Fruit fly (Drosophila melanogaster) whole organism, embryonic: ENCODE measurements around the gene CG1172.

ENCODE experiments used
- Asciz ChIP-seq: fragments of 200-800 bp; sonication (Bioruptor generic); optimal IDR thresholded peaks from 2 replicates; lab custom pipeline; 2017; ENCODE audit warnings: missing biosample characterization, mild to moderate bottlenecking, missing genetic modification characterization, missing genetic modification reagents
- CG10431 ChIP-seq: fragments of 200-800 bp; sonication (Bioruptor generic); optimal IDR thresholded peaks from 3 replicates; lab custom pipeline; 2018; ENCODE audit warnings: missing biosample characterization, mild to moderate bottlenecking, missing genetic modification characterization
- CG10462 ChIP-seq: fragments of 200-800 bp; sonication (Bioruptor generic); optimal IDR thresholded peaks from 2 replicates; lab custom pipeline; 2016; ENCODE audit warnings: missing biosample characterization, missing genetic modification characterization
- CG11456 ChIP-seq: fragments of 200-800 bp; sonication (Bioruptor generic); IDR thresholded peaks from 3 replicates; pipeline ENCODE4 v1.3.6; 2022; ENCODE audit warnings: missing biosample characterization, missing genetic modification characterization
- CG11695 ChIP-seq: fragments of 200-800 bp; sonication (Bioruptor generic); IDR thresholded peaks from 3 replicates; pipeline ENCODE4 v1.3.6; 2022; ENCODE audit warnings: missing biosample characterization, missing genetic modification characterization
- CG12659 ChIP-seq: fragments of 200-800 bp; sonication (Bioruptor generic); optimal IDR thresholded peaks from 3 replicates; lab custom pipeline; 2017; ENCODE audit warnings: mild to moderate bottlenecking, missing biosample characterization, missing genetic modification reagents, missing genetic modification characterization
- CG1529 ChIP-seq: fragments of 200-800 bp; sonication (Bioruptor generic); optimal IDR thresholded peaks from 3 replicates; lab custom pipeline; 2018; ENCODE audit warnings: missing biosample characterization, missing genetic modification characterization
- CG15696 ChIP-seq: fragments of 200-800 bp; sonication (Bioruptor generic); optimal IDR thresholded peaks from 2 replicates; lab custom pipeline; 2019; ENCODE audit warnings: missing biosample characterization, mild to moderate bottlenecking, missing genetic modification characterization, moderate library complexity
- CG16815 ChIP-seq: fragments of 200-800 bp; sonication (Bioruptor generic); optimal IDR thresholded peaks from 3 replicates; lab custom pipeline; 2017; ENCODE audit warnings: missing biosample characterization, mild to moderate bottlenecking, missing genetic modification characterization
- CG17328 ChIP-seq: fragments of 200-800 bp; sonication (Bioruptor generic); IDR thresholded peaks from 2 replicates; pipeline ENCODE4 v1.3.6; 2022; ENCODE audit warnings: missing biosample characterization, missing genetic modification characterization
- CG17361 ChIP-seq: fragments of 200-800 bp; sonication (Bioruptor generic); IDR thresholded peaks from 3 replicates; pipeline ENCODE4 v1.3.6; 2022; ENCODE audit warnings: missing biosample characterization, missing genetic modification characterization
- CG2129 ChIP-seq: fragments of 200-800 bp; sonication (Bioruptor generic); IDR thresholded peaks from 2 replicates; pipeline ENCODE4 v1.3.6; 2022; ENCODE audit warnings: missing biosample characterization, missing genetic modification characterization; ENCODE audit not compliant: partially characterized antibody
- CG3838 ChIP-seq: fragments of 200-800 bp; sonication (Bioruptor generic); optimal IDR thresholded peaks from 3 replicates; lab custom pipeline; 2016; ENCODE audit warnings: missing biosample characterization, missing genetic modification characterization
- CG5245 ChIP-seq: fragments of 200-800 bp; sonication (Bioruptor generic); optimal IDR thresholded peaks from 3 replicates; lab custom pipeline; 2016; ENCODE audit warnings: missing biosample characterization, missing genetic modification characterization
- CG8388 ChIP-seq: fragments of 200-800 bp; sonication (Bioruptor generic); optimal IDR thresholded peaks from 2 replicates; lab custom pipeline; 2019; ENCODE audit warnings: missing biosample characterization, mild to moderate bottlenecking, missing genetic modification characterization, moderate library complexity
- CG9609 ChIP-seq: fragments of 200-800 bp; sonication (Bioruptor generic); optimal IDR thresholded peaks from 3 replicates; lab custom pipeline; 2016; ENCODE audit warnings: missing biosample characterization, missing genetic modification characterization
- CoRest ChIP-seq: fragments of 200-800 bp; sonication (Bioruptor generic); optimal IDR thresholded peaks from 3 replicates; lab custom pipeline; 2018; ENCODE audit warnings: missing biosample characterization, mild to moderate bottlenecking, missing genetic modification characterization, moderate library complexity
- Dip3 ChIP-seq: fragments of 200-800 bp; sonication (Bioruptor generic); optimal IDR thresholded peaks from 3 replicates; lab custom pipeline; 2016; ENCODE audit warnings: missing biosample characterization, missing genetic modification characterization
- Fer2 ChIP-seq: fragments of 200-800 bp; sonication (Bioruptor generic); optimal IDR thresholded peaks from 2 replicates; lab custom pipeline; 2018; ENCODE audit warnings: missing biosample characterization, mild to moderate bottlenecking, missing genetic modification characterization, moderate library complexity
- Hand ChIP-seq: fragments of 200-800 bp; sonication (Bioruptor generic); optimal IDR thresholded peaks from 2 replicates; lab custom pipeline; 2017; ENCODE audit warnings: mild to moderate bottlenecking, missing biosample characterization, missing genetic modification reagents, missing genetic modification characterization
- Kr ChIP-seq: fragments of 200-800 bp; sonication (Bioruptor generic); optimal IDR thresholded peaks from 2 replicates; lab custom pipeline; 2017; ENCODE audit warnings: missing biosample characterization, mild to moderate bottlenecking, missing genetic modification characterization
- Lim3 ChIP-seq: fragments of 200-800 bp; sonication (Bioruptor generic); IDR thresholded peaks from 2 replicates; pipeline ENCODE4 v1.3.6; 2022; ENCODE audit warnings: missing biosample characterization, missing genetic modification characterization
- Lpt ChIP-seq: fragments of >200 bp; optimal IDR thresholded peaks from 2 replicates; lab custom pipeline; 2018; ENCODE audit warnings: missing biosample characterization, missing genetic modification characterization
- MBD-R2 ChIP-seq: fragments of 200-800 bp; sonication (Bioruptor generic); IDR thresholded peaks from 2 replicates; pipeline ENCODE4 v1.3.6; 2022; ENCODE audit warnings: missing biosample characterization, missing genetic modification characterization
- MTF-1 ChIP-seq: fragments of 200-800 bp; sonication (Bioruptor generic); optimal IDR thresholded peaks from 2 replicates; lab custom pipeline; 2018; ENCODE audit warnings: missing biosample characterization, mild to moderate bottlenecking, missing genetic modification characterization, borderline replicate concordance
- Poxn ChIP-seq: fragments of 200-800 bp; sonication (Bioruptor generic); IDR thresholded peaks from 2 replicates; pipeline ENCODE4 v1.3.6; 2022; ENCODE audit warnings: missing biosample characterization, missing genetic modification characterization
- Stat92E ChIP-seq, 3 experiments: fragments of >200 bp in 2 of 3; fragments of 200-800 bp in 1 of 3; sonication (Bioruptor generic) in 1 of 3; optimal IDR thresholded peaks; 2 replicates each; lab custom pipeline; 2017 to 2019; ENCODE audit warnings: missing biosample characterization in 3 of 3, missing genetic modification characterization in 3 of 3, mild to moderate bottlenecking in 1 of 3, moderate library complexity in 1 of 3
- al ChIP-seq: fragments of 200-800 bp; sonication (Bioruptor generic); IDR thresholded peaks from 2 replicates; pipeline ENCODE4 v1.3.6; 2022; ENCODE audit warnings: missing biosample characterization, missing genetic modification characterization
- br ChIP-seq: fragments of >200 bp; optimal IDR thresholded peaks from 2 replicates; lab custom pipeline; 2017
- btn ChIP-seq: fragments of 200-800 bp; sonication (Bioruptor generic); optimal IDR thresholded peaks from 2 replicates; lab custom pipeline; 2016; ENCODE audit warnings: missing biosample characterization, missing genetic modification characterization
- chinmo ChIP-seq: fragments of 200-800 bp; sonication (Bioruptor generic); IDR thresholded peaks from 4 replicates; pipeline ENCODE4 v1.3.6; 2022; ENCODE audit warnings: missing biosample characterization, missing genetic modification characterization; ENCODE audit not compliant: partially characterized antibody
- disco-r ChIP-seq: fragments of 200-800 bp; sonication (Bioruptor generic); optimal IDR thresholded peaks from 2 replicates; lab custom pipeline; 2016; ENCODE audit warnings: missing biosample characterization, missing genetic modification characterization
- dmrt11E ChIP-seq: fragments of 200-800 bp; sonication (Bioruptor generic); optimal IDR thresholded peaks from 3 replicates; lab custom pipeline; 2018; ENCODE audit warnings: missing biosample characterization, mild to moderate bottlenecking, missing genetic modification characterization, moderate library complexity
- hb ChIP-seq: fragments of 200-800 bp; sonication (Bioruptor generic); IDR thresholded peaks from 3 replicates; pipeline ENCODE4 v1.3.6; 2022; ENCODE audit warnings: missing biosample characterization, missing genetic modification characterization; ENCODE audit not compliant: partially characterized antibody
- hth ChIP-seq: fragments of >200 bp; optimal IDR thresholded peaks from 2 replicates; lab custom pipeline; 2017; ENCODE audit warnings: inconsistent platforms
- ind ChIP-seq: fragments of 200-800 bp; sonication (Bioruptor generic); optimal IDR thresholded peaks from 3 replicates; lab custom pipeline; 2016; ENCODE audit warnings: missing biosample characterization, missing genetic modification characterization
- knrl ChIP-seq: fragments of 200-800 bp; sonication (Bioruptor generic); IDR thresholded peaks from 3 replicates; pipeline ENCODE4 v1.3.6; 2022; ENCODE audit warnings: missing biosample characterization, missing genetic modification characterization; ENCODE audit not compliant: partially characterized antibody
- lmd ChIP-seq: fragments of 200-800 bp; sonication (Bioruptor generic); IDR thresholded peaks from 2 replicates; pipeline ENCODE4 v1.3.6; 2022; ENCODE audit warnings: missing biosample characterization, missing genetic modification characterization
- mld ChIP-seq: fragments of 200-800 bp; sonication (Bioruptor generic); IDR thresholded peaks from 3 replicates; pipeline ENCODE4 v1.3.6; 2022; ENCODE audit warnings: missing biosample characterization, missing genetic modification characterization; ENCODE audit not compliant: partially characterized antibody
- nom ChIP-seq: fragments of 200-800 bp; sonication (Bioruptor generic); optimal IDR thresholded peaks from 2 replicates; lab custom pipeline; 2017; ENCODE audit warnings: missing biosample characterization, missing genetic modification characterization, mild to moderate bottlenecking, moderate library complexity, missing genetic modification reagents
- onecut ChIP-seq: fragments of 200-800 bp; sonication (Bioruptor generic); IDR thresholded peaks from 2 replicates; pipeline ENCODE4 v1.3.6; 2022; ENCODE audit warnings: missing biosample characterization, missing genetic modification characterization
- pan ChIP-seq, 4 experiments: fragments of >200 bp in 3 of 4; fragments of 200-800 bp in 1 of 4; sonication (Bioruptor generic) in 1 of 4; optimal IDR thresholded peaks in 3 of 4; IDR thresholded peaks in 1 of 4; 2 replicates each; pipeline versions ENCODE4 v1.3.6 to Lab custom; 2017 to 2022; ENCODE audit warnings: missing biosample characterization in 2 of 4, missing genetic modification characterization in 2 of 4, mixed read lengths in 1 of 4
- peb ChIP-seq: fragments of 200-800 bp; sonication (Bioruptor generic); IDR thresholded peaks from 2 replicates; pipeline ENCODE4 v1.3.6; 2022; ENCODE audit warnings: missing biosample characterization, missing genetic modification characterization
- pho ChIP-seq: fragments of 200-800 bp; sonication (Bioruptor generic); optimal IDR thresholded peaks from 2 replicates; lab custom pipeline; 2016; ENCODE audit warnings: missing biosample characterization, missing genetic modification characterization
- pum ChIP-seq: fragments of 200-800 bp; sonication (Bioruptor generic); optimal IDR thresholded peaks from 2 replicates; lab custom pipeline; 2016; ENCODE audit warnings: missing biosample characterization, missing genetic modification characterization
- schlank ChIP-seq: fragments of 200-800 bp; sonication (Bioruptor generic); optimal IDR thresholded peaks from 2 replicates; lab custom pipeline; 2018; ENCODE audit warnings: missing biosample characterization, mild to moderate bottlenecking, missing genetic modification characterization
- sens ChIP-seq: fragments of 200-800 bp; sonication (Bioruptor generic); peaks from one replicate; lab custom pipeline; 2016; ENCODE audit warnings: missing biosample characterization, missing genetic modification characterization
- shn ChIP-seq: fragments of 200-800 bp; sonication (Bioruptor generic); optimal IDR thresholded peaks from 3 replicates; lab custom pipeline; 2016; ENCODE audit warnings: missing biosample characterization, missing genetic modification characterization
- sima ChIP-seq: fragments of 200-800 bp; sonication (Bioruptor generic); optimal IDR thresholded peaks from 2 replicates; lab custom pipeline; 2016; ENCODE audit warnings: missing biosample characterization, missing genetic modification characterization
- stwl ChIP-seq: fragments of 200-800 bp; sonication (Bioruptor generic); optimal IDR thresholded peaks from 3 replicates; lab custom pipeline; 2018; ENCODE audit warnings: missing biosample characterization, mild to moderate bottlenecking, missing genetic modification characterization, moderate library complexity
- zen2 ChIP-seq: fragments of 200-800 bp; sonication (Bioruptor generic); IDR thresholded peaks from 3 replicates; pipeline ENCODE4 v1.3.6; 2022; ENCODE audit warnings: missing biosample characterization, missing genetic modification characterization; ENCODE audit not compliant: partially characterized antibody

Gene CG1172

dm6 chr3R:5357935-5358414, 35.7 kb upstream of the CG1172 start, which contains the start of gene Prosbeta7:
Prosbeta7 (minus strand) TSS chr3R:5358364.
- TF ChIP-seq schlank = no peak
- TF ChIP-seq lmd (GFP tag; lab: Robert Waterston, UW) = no peak
- no peak for TF ChIP-seq CG10431 (GFP tag; lab: Kevin White, UChicago)
- TF ChIP-seq sens (GFP tag; lab: Kevin White, UChicago) = no peak
- peak; percentile 86 for TF ChIP-seq MBD-R2 (GFP tag; lab: Robert Waterston, UW)
- TF ChIP-seq CG10462 (GFP tag; lab: Kevin White, UChicago) = no peak
- no peak for TF ChIP-seq CG16815 (GFP tag; lab: Kevin White, UChicago)
- TF ChIP-seq CG17328 (GFP tag; lab: Robert Waterston, UW) = no peak
- no peak for TF ChIP-seq al
- peak in 1 of 3 experiments; percentile 14 for TF ChIP-seq Stat92E (GFP tag; optimal IDR thresholded peaks at IDR 0.05; lab: Kevin White, UChicago)
- TF ChIP-seq pho (GFP tag; lab: Kevin White, UChicago) = no peak
- TF ChIP-seq CG11695 (GFP tag; lab: Robert Waterston, UW) = no peak
- no peak for TF ChIP-seq Dip3 (GFP tag; lab: Kevin White, UChicago)
- no peak for TF ChIP-seq onecut (GFP tag; lab: Robert Waterston, UW)
- TF ChIP-seq CG15696 = no peak
- TF ChIP-seq hb (GFP tag; lab: Robert Waterston, UW) = peak; percentile 28; the same call in 1 of the 3 replicates
- TF ChIP-seq disco-r = no peak
- TF ChIP-seq CG1529 = no peak
- no peak for TF ChIP-seq CG17361 (GFP tag; lab: Robert Waterston, UW)
- no peak for TF ChIP-seq Fer2 (tag; lab: Kevin White, UChicago)
- TF ChIP-seq chinmo (GFP tag; lab: Robert Waterston, UW) = no peak
- no peak for TF ChIP-seq br
- no peak for TF ChIP-seq CG5245 (GFP tag; lab: Kevin White, UChicago)
- TF ChIP-seq CG8388 (GFP tag; lab: Kevin White, UChicago) = no peak
- peak; percentile 86 for TF ChIP-seq zen2
- no peak for TF ChIP-seq Kr (GFP tag; lab: Kevin White, UChicago)
- no peak for TF ChIP-seq CG3838
- no peak for TF ChIP-seq ind (GFP tag; lab: Kevin White, UChicago)
- TF ChIP-seq Asciz (GFP tag; lab: Kevin White, UChicago) = no peak
- TF ChIP-seq CG12659 (GFP tag; lab: Kevin White, UChicago) = peak; percentile 59
- peak; percentile 47; the same call in 1 of the 3 replicates for TF ChIP-seq knrl
- no peak for TF ChIP-seq hth
- no peak for TF ChIP-seq pan (optimal IDR thresholded peaks at IDR 0.05; lab: Kevin White, UChicago)
- TF ChIP-seq pan (GFP tag; optimal IDR thresholded peaks at IDR 0.05 in 1 of 2, IDR thresholded peaks at IDR 0.05 in 1 of 2) = no peak
- TF ChIP-seq Lim3 (GFP tag; lab: Robert Waterston, UW) = no peak
- peak; percentile 100 for TF ChIP-seq stwl (tag; lab: Kevin White, UChicago)
- TF ChIP-seq CG2129 (GFP tag; lab: Robert Waterston, UW) = no peak
- TF ChIP-seq shn (GFP tag; lab: Kevin White, UChicago) = no peak
- TF ChIP-seq CG9609 (GFP tag; lab: Kevin White, UChicago) = no peak
- no peak for TF ChIP-seq sima (GFP tag; lab: Kevin White, UChicago)
- TF ChIP-seq peb (GFP tag; lab: Robert Waterston, UW) = no peak
- TF ChIP-seq Hand (GFP tag; lab: Kevin White, UChicago) = no peak
- no peak for TF ChIP-seq mld (GFP tag; lab: Robert Waterston, UW)
- no peak for TF ChIP-seq CoRest (tag; lab: Kevin White, UChicago)
- TF ChIP-seq btn (GFP tag; lab: Kevin White, UChicago) = no peak
- TF ChIP-seq nom (GFP tag; lab: Kevin White, UChicago) = no peak
- no peak for TF ChIP-seq pum
- TF ChIP-seq MTF-1 = no peak
- no peak for TF ChIP-seq Poxn (GFP tag; lab: Robert Waterston, UW)
- no peak for TF ChIP-seq dmrt11E
- no peak for TF ChIP-seq CG11456 (GFP tag; lab: Robert Waterston, UW)
- no peak for TF ChIP-seq Lpt (GFP tag; lab: Kevin White, UChicago)
